Worm (Caenorhabditis elegans) whole organism, L1 larva: ENCODE results near the gene srsx-34.

ENCODE experiments used
- alr-1 ChIP-seq: fragments of 200-800 bp; sonication (Bioruptor generic); optimal IDR thresholded peaks from 2 replicates; lab custom pipeline; 2018; ENCODE audit warnings: borderline replicate concordance, mild to moderate bottlenecking, missing genetic modification characterization, missing compliant biosample characterization
- blmp-1 ChIP-seq: fragments of 150-350 bp; optimal IDR thresholded peaks from 2 replicates; lab custom pipeline; 2014; ENCODE audit warnings: missing biosample characterization, missing genetic modification characterization
- fkh-10 ChIP-seq: sonication (generic microtip); optimal IDR thresholded peaks from 2 replicates; lab custom pipeline; 2017; ENCODE audit warnings: missing biosample characterization, missing genetic modification reagents, missing genetic modification characterization
- hlh-17 ChIP-seq: fragments of 200-800 bp; sonication (Bioruptor generic); optimal IDR thresholded peaks from 2 replicates; lab custom pipeline; 2018; ENCODE audit warnings: missing genetic modification characterization, mild to moderate bottlenecking, missing compliant biosample characterization, moderate library complexity, borderline replicate concordance
- lin-13 ChIP-seq: fragments of 150-350 bp; optimal IDR thresholded peaks from 2 replicates; lab custom pipeline; 2014; ENCODE audit warnings: missing biosample characterization, missing genetic modification reagents, missing genetic modification characterization
- nhr-12 ChIP-seq: sonication (generic microtip); optimal IDR thresholded peaks from 2 replicates; lab custom pipeline; 2017; ENCODE audit warnings: missing biosample characterization, missing genetic modification characterization
- nhr-237 ChIP-seq: fragments of 150-350 bp; optimal IDR thresholded peaks from 2 replicates; lab custom pipeline; 2014; ENCODE audit warnings: missing biosample characterization, missing genetic modification characterization
- nhr-47 ChIP-seq: sonication (generic microtip); optimal IDR thresholded peaks from 2 replicates; lab custom pipeline; 2016; ENCODE audit warnings: mild to moderate bottlenecking, missing genetic modification characterization, moderate library complexity, missing compliant biosample characterization

- TF ChIP-seq alr-1 (tag; lab: Kevin White, UChicago), result no peak
- no peak for TF ChIP-seq lin-13 (GFP tag; lab: Kevin White, UChicago)
- TF ChIP-seq blmp-1 (tag; lab: Kevin White, UChicago), result no peak
- no peak for TF ChIP-seq fkh-10
- no peak for TF ChIP-seq nhr-47
- TF ChIP-seq nhr-237 (tag; lab: Kevin White, UChicago), result no peak
- no peak for TF ChIP-seq hlh-17
- TF ChIP-seq nhr-12, result no peak
Observed at ce11 chrV:9001175-9001574, 34.6 kb upstream of the srsx-34 start, which contains the start of gene F59E11.2.
